Worm (Caenorhabditis elegans) whole organism, early embryonic: ENCODE results near the gene C55A6.6.

Experiments
- B0310.2 ChIP-seq: sonication (generic microtip); optimal IDR thresholded peaks from 2 replicates; lab custom pipeline; 2016; ENCODE audit warnings: mild to moderate bottlenecking, missing genetic modification characterization, missing compliant biosample characterization
- F13C5.2 ChIP-seq: sonication (generic microtip); optimal IDR thresholded peaks from 2 replicates; lab custom pipeline; 2017; ENCODE audit warnings: mild to moderate bottlenecking, missing genetic modification characterization, inconsistent platforms, missing compliant biosample characterization
- aly-1 ChIP-seq: sonication (generic microtip); optimal IDR thresholded peaks from 2 replicates; lab custom pipeline; 2016; ENCODE audit warnings: missing genetic modification characterization, missing compliant biosample characterization
- ama-1 ChIP-seq: fragments of 150-350 bp; optimal IDR thresholded peaks from 2 replicates; lab custom pipeline; 2014
- ceh-13 ChIP-seq: fragments of 200-800 bp; sonication (Bioruptor generic); optimal IDR thresholded peaks from 2 replicates; lab custom pipeline; 2018; ENCODE audit warnings: mild to moderate bottlenecking, missing genetic modification characterization, missing compliant biosample characterization
- ceh-36 ChIP-seq: sonication (generic microtip); optimal IDR thresholded peaks from 2 replicates; lab custom pipeline; 2016; ENCODE audit warnings: missing genetic modification characterization, inconsistent platforms, missing compliant biosample characterization
- ets-7 ChIP-seq: sonication (generic microtip); optimal IDR thresholded peaks from 2 replicates; lab custom pipeline; 2016; ENCODE audit warnings: missing genotype, missing genetic modification characterization, missing compliant biosample characterization
- flt-1 ChIP-seq: fragments of 200-800 bp; sonication (Bioruptor generic); IDR thresholded peaks from 2 replicates; pipeline ENCODE4 v1.3.6; 2022; ENCODE audit warnings: missing genetic modification characterization, missing compliant biosample characterization
- hmbx-1 ChIP-seq: sonication (generic microtip); optimal IDR thresholded peaks from 2 replicates; lab custom pipeline; 2016; ENCODE audit warnings: mild to moderate bottlenecking, missing genetic modification characterization, missing compliant biosample characterization
- hmg-4 ChIP-seq: fragments of 200-800 bp; sonication (Bioruptor generic); optimal IDR thresholded peaks from 2 replicates; lab custom pipeline; 2018; ENCODE audit warnings: mild to moderate bottlenecking, missing genetic modification characterization, missing compliant biosample characterization
- hnd-1 ChIP-seq: sonication (generic microtip); optimal IDR thresholded peaks from 2 replicates; lab custom pipeline; 2016; ENCODE audit warnings: missing genetic modification characterization, missing compliant biosample characterization
- pes-1 ChIP-seq: fragments of 200-800 bp; sonication (Bioruptor generic); IDR thresholded peaks from 2 replicates; pipeline ENCODE4 v1.3.6; 2022; ENCODE audit warnings: missing genetic modification reagents, missing genetic modification characterization, missing compliant biosample characterization
- scrt-1 ChIP-seq: fragments of 200-800 bp; sonication (Bioruptor generic); IDR thresholded peaks from 2 replicates; pipeline ENCODE4 v1.3.6; 2022; ENCODE audit warnings: missing genetic modification characterization, missing compliant biosample characterization
- sea-1 ChIP-seq: fragments of 200-800 bp; sonication (Bioruptor generic); conservative IDR thresholded peaks from 2 replicates; pipeline ENCODE4 v1.3.6; 2022; ENCODE audit warnings: missing genetic modification characterization, missing compliant biosample characterization
- tbx-11 ChIP-seq: fragments of 200-800 bp; sonication (Bioruptor generic); IDR thresholded peaks from 2 replicates; pipeline ENCODE4 v1.3.6; 2022; ENCODE audit warnings: missing genetic modification characterization, missing compliant biosample characterization
- tbx-37 ChIP-seq: fragments of 200-800 bp; sonication (Bioruptor generic); conservative IDR thresholded peaks from 2 replicates; pipeline ENCODE4 v1.3.6; 2022; ENCODE audit warnings: missing genetic modification reagents, missing genetic modification characterization, missing compliant biosample characterization
- tra-4 ChIP-seq: sonication (generic microtip); optimal IDR thresholded peaks from 2 replicates; lab custom pipeline; 2017; ENCODE audit warnings: missing genetic modification characterization, missing compliant biosample characterization

The C55A6.6 gene

DNA sequence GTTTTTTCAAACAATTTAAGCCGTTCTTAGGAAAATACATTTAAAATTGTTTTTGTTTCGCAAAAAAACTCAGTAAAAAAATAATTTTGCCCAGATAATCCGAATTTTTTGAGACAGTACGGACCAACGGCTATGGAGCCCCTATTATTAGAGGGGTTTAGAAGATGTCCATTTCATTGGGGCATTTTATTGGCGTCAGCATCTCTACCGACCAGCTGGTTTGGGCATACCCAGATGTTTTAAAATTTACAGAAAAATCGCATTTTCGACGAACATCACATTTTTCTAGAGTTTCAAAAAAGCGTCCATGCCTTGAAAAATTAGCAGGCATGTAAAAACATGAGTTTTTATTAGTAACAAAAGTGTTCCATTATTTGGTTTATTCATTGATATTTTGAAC lies 26.7 kb upstream of the C55A6.6 start:
- TF ChIP-seq ets-7, result no peak

ce11 chrV:11539502-11539901 lies 25.0 kb upstream of the C55A6.6 start:
- TF ChIP-seq tra-4 (tag; lab: Kevin White, UChicago) (no peak), tbx-11 (GFP tag; lab: Robert Waterston, UW) (no peak), ceh-13 (no peak), pes-1 (GFP tag; lab: Robert Waterston, UW) (no peak), hmg-4 (GFP tag; lab: Kevin White, UChicago) (no peak), F13C5.2 (no peak), B0310.2 (tag; lab: Kevin White, UChicago) (no peak), ceh-36 (tag; lab: Kevin White, UChicago) (no peak), scrt-1 (GFP tag; lab: Robert Waterston, UW) (no peak), tbx-37 (GFP tag; lab: Robert Waterston, UW) (no peak), hnd-1 (tag; lab: Kevin White, UChicago) (no peak), flt-1 (no peak), hmbx-1 (tag; lab: Kevin White, UChicago) (no peak), aly-1 (tag; lab: Kevin White, UChicago) (no peak), ama-1 (no peak)

ce11 chrV:11536667-11537066 lies 22.1 kb upstream of the C55A6.6 start:
- no peak for TF ChIP-seq hmbx-1 (tag; lab: Kevin White, UChicago)
- no peak for TF ChIP-seq ets-7
- no peak for TF ChIP-seq tbx-11 (GFP tag; lab: Robert Waterston, UW)

- TF ChIP-seq tbx-11 (GFP tag; lab: Robert Waterston, UW) (no peak), pes-1 (GFP tag; lab: Robert Waterston, UW) (no peak), sea-1 (no peak), tbx-37 (GFP tag; lab: Robert Waterston, UW) (no peak), tra-4 (tag; lab: Kevin White, UChicago) (no peak), flt-1 (no peak), B0310.2 (tag; lab: Kevin White, UChicago) (no peak), ets-7 (no peak), hmbx-1 (tag; lab: Kevin White, UChicago) (no peak), ama-1 (no peak), scrt-1 (GFP tag; lab: Robert Waterston, UW) (no peak), hmg-4 (GFP tag; lab: Kevin White, UChicago) (no peak), F13C5.2 (no peak), ceh-36 (tag; lab: Kevin White, UChicago) (no peak), hnd-1 (tag; lab: Kevin White, UChicago) (no peak), aly-1 (tag; lab: Kevin White, UChicago) (no peak), ceh-13 (no peak)
These were observed 21.0 kb upstream of the C55A6.6 start for ce11 chrV:11535504-11536062.

ce11 chrV:11534495-11535189 lies 20.1 kb upstream of the C55A6.6 start:
- TF ChIP-seq ets-7 (no peak), aly-1 (tag; lab: Kevin White, UChicago) (no peak), sea-1 (no peak), hmg-4 (GFP tag; lab: Kevin White, UChicago) (no peak)

- TF ChIP-seq ama-1 (no peak), pes-1 (GFP tag; lab: Robert Waterston, UW) (no peak), ceh-13 (no peak), tra-4 (tag; lab: Kevin White, UChicago) (no peak), scrt-1 (GFP tag; lab: Robert Waterston, UW) (no peak), F13C5.2 (no peak), flt-1 (no peak), hnd-1 (tag; lab: Kevin White, UChicago) (no peak), sea-1 (no peak), tbx-37 (GFP tag; lab: Robert Waterston, UW) (no peak), ets-7 (no peak), hmg-4 (GFP tag; lab: Kevin White, UChicago) (no peak), hmbx-1 (tag; lab: Kevin White, UChicago) (no peak)
These were observed 18.9 kb upstream of the C55A6.6 start for ce11 chrV:11533365-11533949.

DNA sequence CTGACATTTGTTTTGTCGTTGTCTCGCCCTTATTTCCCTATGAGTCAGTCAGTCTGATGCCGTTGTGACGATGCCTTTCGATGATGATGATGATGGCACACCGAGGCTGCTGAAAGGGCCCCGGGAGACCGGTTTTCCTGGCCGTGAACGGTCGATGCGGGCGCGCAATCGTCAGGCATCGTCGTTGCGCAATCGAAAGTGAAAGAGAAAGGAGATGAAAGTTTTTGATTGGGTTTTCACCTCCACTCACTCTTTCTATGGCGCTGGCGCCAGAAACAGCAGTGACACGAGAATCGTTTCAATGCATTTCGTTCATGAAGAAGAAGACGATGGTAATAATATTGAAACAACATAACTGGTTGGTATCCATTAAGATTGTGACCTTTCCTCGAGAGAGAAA lies 18.4 kb upstream of the C55A6.6 start:
- no peak for TF ChIP-seq ets-7
- no peak for TF ChIP-seq hnd-1 (tag; lab: Kevin White, UChicago)
- no peak for TF ChIP-seq tra-4 (tag; lab: Kevin White, UChicago)
- TF ChIP-seq tbx-11 (GFP tag; lab: Robert Waterston, UW), result no peak
- TF ChIP-seq B0310.2 (tag; lab: Kevin White, UChicago), result no peak
- no peak for TF ChIP-seq hmbx-1 (tag; lab: Kevin White, UChicago)
- TF ChIP-seq ceh-36 (tag; lab: Kevin White, UChicago), result no peak
- no peak for TF ChIP-seq ceh-13
- no peak for TF ChIP-seq F13C5.2
- TF ChIP-seq aly-1 (tag; lab: Kevin White, UChicago), result no peak
- TF ChIP-seq flt-1, result no peak
- TF ChIP-seq ama-1, result no peak
- no peak for TF ChIP-seq tbx-37 (GFP tag; lab: Robert Waterston, UW)
- TF ChIP-seq hmg-4 (GFP tag; lab: Kevin White, UChicago), result no peak
- TF ChIP-seq pes-1 (GFP tag; lab: Robert Waterston, UW), result no peak
- TF ChIP-seq scrt-1 (GFP tag; lab: Robert Waterston, UW), result no peak
- TF ChIP-seq sea-1, result no peak

DNA sequence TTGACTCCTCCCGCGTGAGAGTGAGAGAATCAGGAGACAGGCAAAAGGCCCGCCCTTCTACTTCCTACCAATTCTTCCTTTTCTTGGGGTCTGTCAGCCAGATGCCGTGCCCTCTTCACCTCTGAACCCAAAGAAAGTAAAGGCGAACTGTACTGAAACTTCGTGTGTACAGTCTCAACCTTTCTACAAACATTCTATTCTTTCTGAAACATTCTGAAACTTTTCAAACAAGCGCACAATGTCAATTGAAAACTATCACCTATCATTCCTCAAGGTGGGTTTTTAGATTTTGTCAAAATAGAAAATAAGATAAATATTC lies 18.0 kb upstream of the C55A6.6 start:
- no peak for TF ChIP-seq B0310.2 (tag; lab: Kevin White, UChicago)
- no peak for TF ChIP-seq flt-1
- TF ChIP-seq ets-7, result no peak
- TF ChIP-seq aly-1 (tag; lab: Kevin White, UChicago), result no peak
- no peak for TF ChIP-seq hmbx-1 (tag; lab: Kevin White, UChicago)
- TF ChIP-seq hmg-4 (GFP tag; lab: Kevin White, UChicago), result no peak
- no peak for TF ChIP-seq ceh-13
- TF ChIP-seq scrt-1 (GFP tag; lab: Robert Waterston, UW), result no peak
- no peak for TF ChIP-seq tbx-37 (GFP tag; lab: Robert Waterston, UW)
